Fruit fly (Drosophila melanogaster): ENCODE measurements around the gene CG14022.

DNA sequence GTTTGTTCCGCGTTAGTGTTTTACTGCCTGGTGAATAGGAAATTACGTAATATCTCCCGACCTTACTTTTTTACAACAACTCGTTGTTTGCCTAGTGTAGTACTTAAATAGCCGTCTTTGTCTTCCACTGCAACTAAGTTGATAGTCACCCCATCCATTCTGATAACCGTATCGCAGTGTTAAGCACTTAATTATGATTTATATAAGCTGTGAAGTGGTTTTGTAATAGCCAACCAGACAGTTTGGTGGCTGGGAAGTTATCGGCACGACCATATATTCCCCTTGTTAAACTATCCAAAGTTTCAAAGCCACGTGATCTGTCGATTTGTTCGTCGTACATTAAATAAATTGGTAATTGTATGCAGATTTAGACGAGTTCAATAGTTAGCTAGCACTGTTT, 24.3 kb downstream of the CG14022 start:
- TF ChIP-seq CG34406 (GFP tag; optimal IDR thresholded peaks at IDR 0.05) (no peak), Blimp-1 (GFP tag; optimal IDR thresholded peaks at IDR 0.05) (no peak)
